Fruit fly (Drosophila melanogaster): Measurements from ENCODE around the gene Or2a.

Or2a gene

DNA sequence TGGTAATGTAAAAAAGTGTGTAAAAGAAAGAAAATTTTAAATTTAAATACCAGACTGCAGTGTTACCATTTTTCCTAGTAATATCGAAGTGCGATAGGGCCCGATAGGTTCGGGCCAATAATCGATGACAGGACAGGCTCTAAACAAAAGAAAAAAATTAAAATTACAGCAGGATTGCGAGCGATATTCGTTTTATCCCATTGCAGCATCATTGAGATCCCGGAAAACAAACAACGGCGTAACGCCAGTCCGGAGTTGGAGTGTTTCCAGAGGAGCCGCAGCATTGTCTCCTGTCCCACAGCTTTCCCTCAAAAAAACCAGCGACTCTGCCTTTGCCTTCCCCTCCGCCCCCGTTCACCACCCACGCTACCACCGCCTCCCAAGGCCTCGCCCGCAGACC is 20.9 kb upstream of the Or2a start, which contains the start of gene pcx:
Gene pcx, plus strand, starts transcription at position 159 of the 400 bp plus-strand sequence.
- 0 out of 2 replicates have a peak, but pooled peaks have one; percentile 17 for TF ChIP-seq CG15336 (GFP tag; IDR thresholded peaks at IDR 0.05)
- TF ChIP-seq CG8632 (GFP tag; optimal IDR thresholded peaks at IDR 0.05): no peak

- no peak for TF ChIP-seq CG3032 (tag; optimal IDR thresholded peaks at IDR 0.05)
- no peak for TF ChIP-seq CG15336 (GFP tag; IDR thresholded peaks at IDR 0.05)
Measured at dm6 chrX:2241842-2242241, 4.2 kb upstream of the Or2a start, which contains the start of gene kz. TSS of gene kz (minus strand) at chrX:2242035.

DNA sequence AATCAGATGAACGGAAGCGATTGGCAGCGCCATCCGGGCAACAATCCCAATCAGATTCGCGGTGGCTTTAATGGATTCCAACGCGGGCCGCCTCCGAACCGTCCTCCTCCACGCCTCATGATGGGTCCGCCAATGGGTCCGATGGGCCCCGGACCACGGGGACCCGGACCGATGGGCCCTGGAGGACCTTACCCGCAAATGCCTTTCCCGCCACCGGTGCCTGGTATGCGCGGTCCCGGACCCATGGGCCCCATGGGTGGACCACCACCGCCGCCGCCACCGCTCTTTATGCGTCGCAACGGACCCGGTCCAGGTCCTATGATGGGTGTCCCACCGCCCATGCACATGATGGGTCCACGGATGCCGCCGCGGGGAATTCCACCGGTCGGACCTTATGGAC is 3.1 kb upstream of the Or2a start:
- TF ChIP-seq Hr38 (GFP tag; optimal IDR thresholded peaks at IDR 0.05) (no peak), fd85E (GFP tag; optimal IDR thresholded peaks at IDR 0.05) (no peak), CG16779 (tag; optimal IDR thresholded peaks at IDR 0.05) (no peak), Hr4 (GFP tag; optimal IDR thresholded peaks at IDR 0.05) (no peak), salr (GFP tag; optimal IDR thresholded peaks at IDR 0.05) (no peak), CG6792 (GFP tag; optimal IDR thresholded peaks at IDR 0.05) (no peak), topi (GFP tag; optimal IDR thresholded peaks at IDR 0.05) (no peak), net (GFP tag; optimal IDR thresholded peaks at IDR 0.05) (no peak), CG8632 (GFP tag; optimal IDR thresholded peaks at IDR 0.05) (no peak), Blimp-1 (GFP tag; optimal IDR thresholded peaks at IDR 0.05) (no peak), Gug (GFP tag; IDR thresholded peaks at IDR 0.05) (no peak), Sox15 (GFP tag; optimal IDR thresholded peaks at IDR 0.05) (no peak), eg (GFP tag; IDR thresholded peaks at IDR 0.05) (no peak), OdsH (GFP tag; optimal IDR thresholded peaks at IDR 0.05) (no peak), CG9139 (GFP tag; optimal IDR thresholded peaks at IDR 0.05) (no peak), Lpt (GFP tag; optimal IDR thresholded peaks at IDR 0.05) (no peak), CG8319 (GFP tag; optimal IDR thresholded peaks at IDR 0.05) (no peak), CG6808 (GFP tag; optimal IDR thresholded peaks at IDR 0.05) (no peak), dac (GFP tag; optimal IDR thresholded peaks at IDR 0.05) (no peak), CG10669 (GFP tag; optimal IDR thresholded peaks at IDR 0.05) (no peak)

DNA sequence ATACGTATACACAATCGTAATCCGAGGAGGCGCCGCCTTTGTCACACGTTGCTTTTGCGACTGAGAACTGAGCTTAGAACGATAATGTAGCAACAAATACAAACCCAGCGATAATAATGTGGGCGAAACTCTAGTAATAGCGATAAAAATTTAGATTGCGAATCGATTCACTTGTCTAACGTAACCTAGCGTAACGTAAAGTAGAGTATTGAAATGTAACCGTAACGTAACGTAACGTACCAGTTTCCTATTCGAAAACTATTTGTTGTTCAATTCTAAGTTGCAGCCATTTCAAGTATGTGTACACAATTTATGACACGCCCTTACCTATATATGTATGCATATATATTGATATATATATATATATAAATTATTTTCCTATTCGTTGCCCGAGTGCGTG is 1.3 kb upstream of the Or2a start:
- TF ChIP-seq Lpt (GFP tag; optimal IDR thresholded peaks at IDR 0.05) (no peak), spab (GFP tag; optimal IDR thresholded peaks at IDR 0.05) (no peak), dac (GFP tag; optimal IDR thresholded peaks at IDR 0.05) (no peak), eg (GFP tag; IDR thresholded peaks at IDR 0.05) (no peak), CG16779 (tag; optimal IDR thresholded peaks at IDR 0.05) (no peak), Met (GFP tag; optimal IDR thresholded peaks at IDR 0.05) (no peak), CG8119 (GFP tag; IDR thresholded peaks at IDR 0.05) (no peak)

dm6 chrX:2249763-2250162 is 3.7 kb downstream of the Or2a start, which contains the start of gene crn:
TSS of gene crn (minus strand) at chrX:2249983.
- TF ChIP-seq Ets21C (GFP tag; optimal IDR thresholded peaks at IDR 0.05) (no peak), CG7368 (GFP tag; optimal IDR thresholded peaks at IDR 0.05) (no peak), Blimp-1 (GFP tag; optimal IDR thresholded peaks at IDR 0.05) (no peak), Gug (GFP tag; IDR thresholded peaks at IDR 0.05) (no peak), lz (GFP tag; optimal IDR thresholded peaks at IDR 0.05) (no peak), Ets96B (tag; optimal IDR thresholded peaks at IDR 0.05) (no peak), CG32006 (GFP tag; optimal IDR thresholded peaks at IDR 0.05) (no peak), CG11902 (GFP tag; optimal IDR thresholded peaks at IDR 0.05) (no peak)

dm6 chrX:2251688-2252087 is 5.7 kb downstream of the Or2a start, which contains the start of gene CG3191:
TSS of gene CG3191 (minus strand) at chrX:2251993.
- TF ChIP-seq Met (GFP tag; optimal IDR thresholded peaks at IDR 0.05) (no peak), CG6808 (GFP tag; optimal IDR thresholded peaks at IDR 0.05) (no peak), acj6 (GFP tag; optimal IDR thresholded peaks at IDR 0.05) (no peak), eg (GFP tag; IDR thresholded peaks at IDR 0.05) (no peak), CG15336 (GFP tag; IDR thresholded peaks at IDR 0.05) (no peak), vri (GFP tag; optimal IDR thresholded peaks at IDR 0.05) (no peak), Eip93F (GFP tag; optimal IDR thresholded peaks at IDR 0.05) (no peak), CG3919 (GFP tag; optimal IDR thresholded peaks at IDR 0.05) (no peak), CG6276 (GFP tag; optimal IDR thresholded peaks at IDR 0.05) (no peak), pdm3 (GFP tag; optimal IDR thresholded peaks at IDR 0.05) (no peak), fkh (GFP tag; optimal IDR thresholded peaks at IDR 0.05) (no peak), CG4318 (GFP tag; optimal IDR thresholded peaks at IDR 0.05) (no peak), CG16779 (tag; optimal IDR thresholded peaks at IDR 0.05) (no peak), Lpt (GFP tag; optimal IDR thresholded peaks at IDR 0.05) (no peak), Ets21C (GFP tag; optimal IDR thresholded peaks at IDR 0.05) (no peak), lz (GFP tag; optimal IDR thresholded peaks at IDR 0.05) (no peak), achi (GFP tag; optimal IDR thresholded peaks at IDR 0.05) (no peak), salr (GFP tag; optimal IDR thresholded peaks at IDR 0.05) (no peak), fd85E (GFP tag; optimal IDR thresholded peaks at IDR 0.05) (no peak)

Measured in whole organism, prepupa.